Worm (Caenorhabditis elegans): ENCODE measurements around the gene F41H10.2.

DNA sequence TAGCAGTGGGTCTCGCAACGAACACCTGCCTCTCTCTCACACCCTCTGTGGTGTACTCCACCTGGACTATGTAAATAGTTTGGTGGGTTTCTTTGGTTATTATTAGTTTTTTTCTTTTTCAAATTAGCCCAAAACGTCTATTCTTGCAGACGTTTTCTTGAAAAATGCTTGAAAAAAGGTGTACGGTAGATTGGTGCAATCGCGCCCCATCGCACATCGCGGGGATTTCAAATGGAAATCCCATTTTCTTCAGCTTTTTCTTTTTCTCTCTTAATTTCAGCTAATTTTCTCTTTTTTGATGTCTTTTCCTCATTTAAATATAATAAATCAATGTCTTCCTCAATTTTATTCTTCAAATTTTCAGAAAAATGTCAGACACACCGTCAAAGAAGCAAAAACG lies 27.3 kb upstream of the F41H10.2 start, which contains the start of gene Y4C6B.1:
- TF ChIP-seq pha-4 (tag; optimal IDR thresholded peaks at IDR 0.05) (no peak), tbx-7 (tag; optimal IDR thresholded peaks at IDR 0.05) (no peak), dve-1 (tag; optimal IDR thresholded peaks at IDR 0.05) (no peak), hlh-8 (tag; optimal IDR thresholded peaks at IDR 0.05) (no peak), ceh-14 (tag; optimal IDR thresholded peaks at IDR 0.05) (no peak), unc-3 (GFP tag; conservative IDR thresholded peaks at IDR 0.05) (no peak), unc-3 (tag; optimal IDR thresholded peaks at IDR 0.05) (no peak)

Data from whole organism, late embryonic.